Worm (Caenorhabditis elegans) whole organism, L2 larva: ENCODE data around the gene lin-1.

Experiments
- ama-1 ChIP-seq: fragments of 150-350 bp; optimal IDR thresholded peaks from 2 replicates; lab custom pipeline; 2018; ENCODE audit warnings: inconsistent platforms
- egl-27 ChIP-seq: sonication (generic microtip); optimal IDR thresholded peaks from 3 replicates; lab custom pipeline; 2017; ENCODE audit warnings: missing biosample characterization, missing genetic modification reagents, missing genetic modification characterization
- fos-1 ChIP-seq: fragments of 150-350 bp; optimal IDR thresholded peaks from 2 replicates; lab custom pipeline; 2014; ENCODE audit warnings: missing biosample characterization, missing genetic modification characterization
- lin-13 ChIP-seq: fragments of 150-350 bp; optimal IDR thresholded peaks from 2 replicates; lab custom pipeline; 2014; ENCODE audit warnings: missing biosample characterization, missing genetic modification reagents, missing genetic modification characterization
- nhr-23 ChIP-seq: fragments of 150-350 bp; optimal IDR thresholded peaks from 2 replicates; lab custom pipeline; 2014; ENCODE audit warnings: missing biosample characterization, missing genetic modification reagents, missing genetic modification characterization
- nhr-237 ChIP-seq: fragments of 150-350 bp; optimal IDR thresholded peaks from 2 replicates; lab custom pipeline; 2014; ENCODE audit warnings: missing biosample characterization, missing genetic modification characterization
- nhr-77 ChIP-seq: fragments of 150-350 bp; optimal IDR thresholded peaks from 2 replicates; lab custom pipeline; 2014; ENCODE audit warnings: missing biosample characterization, missing genetic modification characterization
- skn-1 ChIP-seq: sonication (generic microtip); optimal IDR thresholded peaks from 2 replicates; lab custom pipeline; 2017; ENCODE audit warnings: missing biosample characterization, missing genetic modification characterization
- sma-9 ChIP-seq, 2 experiments: fragments of 150-350 bp in 1 of 2; sonication (generic microtip) in 1 of 2; optimal IDR thresholded peaks; 2 replicates each; lab custom pipeline; 2014 to 2016; ENCODE audit warnings: missing genetic modification characterization in 2 of 2, mild to moderate bottlenecking in 1 of 2, missing biosample characterization in 1 of 2, missing compliant biosample characterization in 1 of 2, missing genetic modification reagents in 1 of 2, moderate library complexity in 1 of 2

DNA sequence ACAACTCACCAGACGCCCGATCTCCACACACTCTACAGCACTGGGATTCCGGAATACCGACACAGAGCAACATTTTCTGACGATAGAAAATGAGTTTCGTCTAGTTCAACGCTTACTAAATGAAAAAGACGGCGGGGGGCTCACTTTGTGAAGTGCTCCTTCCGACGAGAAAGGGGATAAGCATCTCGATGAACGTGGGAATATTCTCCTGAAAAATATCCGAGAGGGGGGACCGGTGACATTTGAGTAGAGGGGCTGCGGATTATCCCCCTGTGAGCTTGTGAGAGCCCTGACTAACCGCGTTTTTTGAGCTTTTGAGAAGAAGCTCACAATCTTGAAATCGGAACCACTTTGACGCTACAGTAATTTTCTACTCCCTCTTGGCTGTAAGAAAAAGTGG, 29.5 kb upstream of the lin-1 start, which contains the start of gene nhr-236:
- TF ChIP-seq ama-1 (lab: Kevin White, UChicago), result no peak
- no peak for TF ChIP-seq lin-13
- TF ChIP-seq skn-1, result no peak
- no peak for TF ChIP-seq fos-1
- TF ChIP-seq egl-27 (tag; lab: Kevin White, UChicago), result no peak
- TF ChIP-seq sma-9 (GFP tag; optimal IDR thresholded peaks at IDR 0.05; lab: Kevin White, UChicago), result no peak
- TF ChIP-seq sma-9 (tag; optimal IDR thresholded peaks at IDR 0.05; lab: Kevin White, UChicago), result no peak
- TF ChIP-seq nhr-23, result no peak
- TF ChIP-seq nhr-237 (tag; lab: Kevin White, UChicago), result no peak
- no peak for TF ChIP-seq nhr-77 (tag; lab: Kevin White, UChicago)
